Worm (Caenorhabditis elegans): ENCODE data around the gene E03H12.5.

Gene E03H12.5

ce11 chrIV:4977176-4977693 lies at the start of gene E03H12.5:
Gene E03H12.5, plus strand, starts transcription at chrIV:4977226.
- TF ChIP-seq ceh-43 (GFP tag; optimal IDR thresholded peaks at IDR 0.05) (no peak), ceh-83 (GFP tag; optimal IDR thresholded peaks at IDR 0.05) (no peak), nhr-12 (tag; optimal IDR thresholded peaks at IDR 0.05) (no peak), drap-1 (GFP tag; optimal IDR thresholded peaks at IDR 0.05) (no peak)

DNA sequence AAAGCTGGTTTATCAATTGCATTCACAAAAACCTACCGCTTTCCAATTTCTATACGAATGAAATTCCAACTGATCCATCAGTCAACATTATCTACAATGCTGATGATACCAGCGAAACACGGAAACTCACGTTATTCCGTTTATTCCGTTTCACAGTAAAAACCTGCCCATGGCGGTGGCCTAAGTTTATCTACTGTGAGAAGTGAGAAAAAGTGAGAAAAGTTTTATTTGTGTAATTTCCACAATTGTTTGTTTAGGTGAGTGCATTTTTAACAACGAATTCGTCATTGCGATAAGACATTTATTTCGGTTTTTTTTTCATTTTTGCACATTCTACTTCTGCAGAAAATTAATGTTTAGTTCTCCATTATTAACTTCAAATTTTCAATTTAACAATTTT lies 47.0 kb upstream of the E03H12.5 start, which contains the start of gene Y9C9A.8:
Gene Y9C9A.8 (plus strand): TSS at position 301 of the 400 bp plus-strand sequence.
- TF ChIP-seq mab-5 (tag; optimal IDR thresholded peaks at IDR 0.05) (no peak), nhr-28 (tag; optimal IDR thresholded peaks at IDR 0.05) (no peak), flh-1 (GFP tag; optimal IDR thresholded peaks at IDR 0.05) (no peak), ceh-39 (tag; optimal IDR thresholded peaks at IDR 0.05) (no peak), nhr-12 (tag; optimal IDR thresholded peaks at IDR 0.05) (no peak), ces-1 (GFP tag; optimal IDR thresholded peaks at IDR 0.05) (no peak), blmp-1 (tag; optimal IDR thresholded peaks at IDR 0.05) (no peak), tbx-8 (GFP tag; optimal IDR thresholded peaks at IDR 0.05) (no peak), ham-2 (GFP tag; optimal IDR thresholded peaks at IDR 0.05) (no peak), elt-3 (tag; optimal IDR thresholded peaks at IDR 0.05) (no peak), lin-13 (tag; optimal IDR thresholded peaks at IDR 0.05) (no peak)

DNA sequence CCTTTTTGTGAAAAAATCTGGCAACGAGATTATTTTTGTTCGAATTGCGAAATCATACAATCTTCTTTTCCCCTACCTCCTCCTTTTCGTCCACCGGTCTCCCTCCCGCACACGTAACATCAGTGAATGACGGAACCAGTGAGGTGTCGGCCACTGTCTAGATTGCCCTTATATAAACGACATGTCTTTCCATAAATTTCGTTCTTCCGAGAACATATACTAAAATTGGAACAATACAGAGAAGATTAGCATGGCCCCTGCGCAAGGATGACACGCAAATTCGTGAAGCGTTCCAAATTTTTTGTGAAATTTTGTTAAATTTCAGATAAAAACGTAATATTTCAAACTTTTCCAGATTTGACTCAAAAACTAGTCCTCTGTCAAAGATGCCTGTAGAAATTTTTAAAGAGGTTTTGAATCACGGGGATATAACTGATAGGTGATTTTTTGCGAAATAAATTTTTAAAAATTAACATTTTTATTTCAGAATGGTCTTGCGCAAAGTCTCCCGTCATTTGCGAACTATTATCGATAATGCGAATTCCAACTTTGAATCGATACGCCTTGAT lies 46.2 kb upstream of the E03H12.5 start:
- TF ChIP-seq unc-39 (tag; optimal IDR thresholded peaks at IDR 0.05) = no peak
- TF ChIP-seq sptf-1 (tag; optimal IDR thresholded peaks at IDR 0.05) = no peak
- TF ChIP-seq M03D4.4 (tag; optimal IDR thresholded peaks at IDR 0.05) = no peak
- TF ChIP-seq ces-1 (GFP tag; optimal IDR thresholded peaks at IDR 0.05) = no peak
- TF ChIP-seq tbx-8 (GFP tag; optimal IDR thresholded peaks at IDR 0.05) = no peak
- no peak for TF ChIP-seq ceh-43 (GFP tag; optimal IDR thresholded peaks at IDR 0.05)
- no peak for TF ChIP-seq nhr-76 (tag; optimal IDR thresholded peaks at IDR 0.05)
- TF ChIP-seq lin-32 (GFP tag; optimal IDR thresholded peaks at IDR 0.05) = no peak
- TF ChIP-seq mep-1 (tag; optimal IDR thresholded peaks at IDR 0.05) = no peak
- TF ChIP-seq lsy-2 (tag; optimal IDR thresholded peaks at IDR 0.05) = no peak
- TF ChIP-seq nhr-28 (tag; optimal IDR thresholded peaks at IDR 0.05) = no peak
- no peak for TF ChIP-seq ham-2 (GFP tag; optimal IDR thresholded peaks at IDR 0.05)
- no peak for TF ChIP-seq elt-3 (tag; optimal IDR thresholded peaks at IDR 0.05)
- TF ChIP-seq bed-3 (GFP tag; optimal IDR thresholded peaks at IDR 0.05) = no peak
- TF ChIP-seq sem-2 (GFP tag; optimal IDR thresholded peaks at IDR 0.05) = no peak

- no peak for TF ChIP-seq mab-5 (tag; optimal IDR thresholded peaks at IDR 0.05)
- TF ChIP-seq ces-1 (GFP tag; optimal IDR thresholded peaks at IDR 0.05) = no peak
- no peak for TF ChIP-seq unc-120 (tag; optimal IDR thresholded peaks at IDR 0.05; ENCODE audit: poor library complexity, severe bottlenecking)
- TF ChIP-seq mls-2 (tag; optimal IDR thresholded peaks at IDR 0.05) = no peak
- TF ChIP-seq pha-4 (tag; optimal IDR thresholded peaks at IDR 0.05) = no peak
- TF ChIP-seq tbx-8 (GFP tag; optimal IDR thresholded peaks at IDR 0.05) = no peak
- TF ChIP-seq nhr-2 (tag; optimal IDR thresholded peaks at IDR 0.05) = no peak
- TF ChIP-seq mep-1 (tag; optimal IDR thresholded peaks at IDR 0.05) = no peak
- no peak for TF ChIP-seq ham-2 (GFP tag; optimal IDR thresholded peaks at IDR 0.05)
- TF ChIP-seq nhr-28 (tag; optimal IDR thresholded peaks at IDR 0.05) = no peak
- no peak for TF ChIP-seq elt-3 (tag; optimal IDR thresholded peaks at IDR 0.05)
- TF ChIP-seq ztf-11 (tag; optimal IDR thresholded peaks at IDR 0.05) = no peak
- TF ChIP-seq snpc-4 (tag; optimal IDR thresholded peaks at IDR 0.05) = no peak
- no peak for TF ChIP-seq cnd-1 (tag; optimal IDR thresholded peaks at IDR 0.05)
- TF ChIP-seq sptf-1 (tag; optimal IDR thresholded peaks at IDR 0.05) = no peak
- TF ChIP-seq lin-32 (GFP tag; optimal IDR thresholded peaks at IDR 0.05) = no peak
- TF ChIP-seq unc-39 (tag; optimal IDR thresholded peaks at IDR 0.05) = no peak
- TF ChIP-seq ceh-83 (GFP tag; optimal IDR thresholded peaks at IDR 0.05) = no peak
- TF ChIP-seq blmp-1 (tag; optimal IDR thresholded peaks at IDR 0.05) = no peak
- no peak for TF ChIP-seq ceh-43 (GFP tag; optimal IDR thresholded peaks at IDR 0.05)
Measured at ce11 chrIV:4934103-4934502, 42.9 kb upstream of the E03H12.5 start, which contains the start of gene str-153. Gene str-153, plus strand, starts transcription at chrIV:4934403.

ce11 chrIV:4937647-4938046 lies 39.4 kb upstream of the E03H12.5 start, which contains the start of gene fbxa-86:
Gene fbxa-86, minus strand, starts transcription at chrIV:4938013.
- TF ChIP-seq ceh-39 (tag; optimal IDR thresholded peaks at IDR 0.05) (no peak), unc-62 (GFP tag; optimal IDR thresholded peaks at IDR 0.05) (no peak), lin-32 (GFP tag; optimal IDR thresholded peaks at IDR 0.05) (no peak), cnd-1 (tag; optimal IDR thresholded peaks at IDR 0.05) (no peak), unc-39 (tag; optimal IDR thresholded peaks at IDR 0.05) (no peak), tbx-8 (GFP tag; optimal IDR thresholded peaks at IDR 0.05) (no peak), nhr-2 (tag; optimal IDR thresholded peaks at IDR 0.05) (no peak), unc-120 (tag; optimal IDR thresholded peaks at IDR 0.05; ENCODE audit: poor library complexity, severe bottlenecking) (no peak), nhr-76 (tag; optimal IDR thresholded peaks at IDR 0.05) (no peak)

All from whole organism, mixed stage, embryonic.